Worm (Caenorhabditis elegans) whole organism, L4 larva: Measurements from ENCODE around the gene lab-2.

ENCODE experiments used
- D1046.2 ChIP-seq: fragments of 200-800 bp; sonication (Bioruptor generic); IDR thresholded peaks from 2 replicates; pipeline ENCODE4 v1.3.6; 2022; ENCODE audit warnings: missing genetic modification characterization, missing compliant biosample characterization
- F26F4.8 ChIP-seq: fragments of 200-800 bp; sonication (Bioruptor generic); conservative IDR thresholded peaks from 2 replicates; pipeline ENCODE4 v1.3.6; 2022; ENCODE audit warnings: missing genetic modification characterization, missing compliant biosample characterization
- F44E2.7 ChIP-seq: fragments of 200-800 bp; sonication (Bioruptor generic); IDR thresholded peaks from 2 replicates; pipeline ENCODE4 v2.1.2; 2022; ENCODE audit warnings: missing genetic modification characterization, missing compliant biosample characterization
- T26A8.4 ChIP-seq: fragments of 200-800 bp; sonication (Bioruptor generic); IDR thresholded peaks from 2 replicates; pipeline ENCODE4 v1.3.6; 2022; ENCODE audit warnings: missing genetic modification characterization, missing compliant biosample characterization
- Y105C5A.15 ChIP-seq: fragments of 200-800 bp; sonication (Bioruptor generic); IDR thresholded peaks from 2 replicates; pipeline ENCODE4 v1.3.6; 2022; ENCODE audit warnings: missing genetic modification characterization, missing compliant biosample characterization
- Y5F2A.4 ChIP-seq: fragments of 200-800 bp; sonication (Bioruptor generic); optimal IDR thresholded peaks from 2 replicates; lab custom pipeline; 2018; ENCODE audit warnings: mild to moderate bottlenecking, missing genetic modification characterization, missing compliant biosample characterization
- ZK337.2 ChIP-seq: fragments of 200-800 bp; sonication (Bioruptor generic); IDR thresholded peaks from 2 replicates; pipeline ENCODE4 v1.3.6; 2022; ENCODE audit warnings: missing genetic modification reagents, missing genetic modification characterization, missing compliant biosample characterization
- aha-1 ChIP-seq: fragments of 150-350 bp; peaks from one replicate; lab custom pipeline; 2014; ENCODE audit warnings: missing biosample characterization, missing genetic modification characterization
- aly-2 ChIP-seq: sonication (generic microtip); optimal IDR thresholded peaks from 2 replicates; lab custom pipeline; 2018; ENCODE audit warnings: missing biosample characterization, missing genetic modification characterization
- arid-1 ChIP-seq: fragments of 200-800 bp; sonication (Bioruptor generic); conservative IDR thresholded peaks from 2 replicates; pipeline ENCODE4 v1.3.6; 2022; ENCODE audit warnings: missing genetic modification reagents, missing genetic modification characterization, missing compliant biosample characterization
- attf-4 ChIP-seq: sonication (generic microtip); optimal IDR thresholded peaks from 3 replicates; lab custom pipeline; 2017; ENCODE audit warnings: missing biosample characterization, missing genetic modification characterization
- ceh-28 ChIP-seq: fragments of 150-350 bp; optimal IDR thresholded peaks from 2 replicates; lab custom pipeline; 2014; ENCODE audit warnings: missing biosample characterization, missing genetic modification reagents, missing genetic modification characterization
- ceh-62 ChIP-seq: sonication (generic microtip); optimal IDR thresholded peaks from 2 replicates; lab custom pipeline; 2017; ENCODE audit warnings: missing biosample characterization, missing genetic modification characterization
- daf-19 ChIP-seq: fragments of 200-800 bp; sonication (Bioruptor generic); conservative IDR thresholded peaks from 2 replicates; pipeline ENCODE4 v1.3.6; 2022; ENCODE audit warnings: missing genetic modification characterization, missing compliant biosample characterization
- daf-8 ChIP-seq: fragments of 200-800 bp; sonication (Bioruptor generic); IDR thresholded peaks from 2 replicates; pipeline ENCODE4 v1.3.6; 2022; ENCODE audit warnings: missing genetic modification characterization, missing compliant biosample characterization
- dmd-9 ChIP-seq: fragments of 200-800 bp; sonication (Bioruptor generic); IDR thresholded peaks from 2 replicates; pipeline ENCODE4 v1.3.6; 2022; ENCODE audit warnings: missing genetic modification reagents, missing genetic modification characterization, missing compliant biosample characterization
- dpl-1 ChIP-seq: fragments of 150-350 bp; optimal IDR thresholded peaks from 2 replicates; lab custom pipeline; 2014; ENCODE audit warnings: missing biosample characterization, missing genetic modification reagents, missing genetic modification characterization
- duxl-1 ChIP-seq: sonication (generic microtip); optimal IDR thresholded peaks from 2 replicates; lab custom pipeline; 2016; ENCODE audit warnings: mild to moderate bottlenecking, missing genetic modification characterization, moderate library complexity, missing compliant biosample characterization; ENCODE audit not compliant: poor library complexity
- dve-1 ChIP-seq: sonication (generic microtip); optimal IDR thresholded peaks from 2 replicates; lab custom pipeline; 2017; ENCODE audit warnings: antibody characterized with exemption, mild to moderate bottlenecking, missing genetic modification characterization, missing compliant biosample characterization; ENCODE audit not compliant: insufficient read depth
- egl-43 ChIP-seq: fragments of 200-800 bp; sonication (Bioruptor generic); IDR thresholded peaks from 2 replicates; pipeline ENCODE4 v1.3.6; 2022; ENCODE audit warnings: missing genetic modification reagents, missing genetic modification characterization, missing compliant biosample characterization
- fkh-10 ChIP-seq: fragments of 150-350 bp; optimal IDR thresholded peaks from 2 replicates; lab custom pipeline; 2014; ENCODE audit warnings: missing biosample characterization, missing genetic modification reagents, missing genetic modification characterization
- fos-1 ChIP-seq: fragments of 150-350 bp; optimal IDR thresholded peaks from 2 replicates; lab custom pipeline; 2014; ENCODE audit warnings: missing biosample characterization, missing genetic modification characterization
- hlh-11 ChIP-seq: fragments of 200-800 bp; sonication (Bioruptor generic); optimal IDR thresholded peaks from 2 replicates; lab custom pipeline; 2018; ENCODE audit warnings: mild to moderate bottlenecking, missing genetic modification characterization, missing compliant biosample characterization
- hlh-30 ChIP-seq: sonication (generic microtip); optimal IDR thresholded peaks from 2 replicates; lab custom pipeline; 2017; ENCODE audit warnings: antibody characterized with exemption, mild to moderate bottlenecking, missing genetic modification characterization, missing compliant biosample characterization; ENCODE audit not compliant: insufficient read depth
- hmg-1.1 ChIP-seq: fragments of 200-800 bp; sonication (Bioruptor generic); IDR thresholded peaks from 2 replicates; pipeline ENCODE4 v1.3.6; 2022; ENCODE audit warnings: missing genetic modification reagents, missing genetic modification characterization, missing compliant biosample characterization
- lim-7 ChIP-seq: fragments of 200-800 bp; sonication (Bioruptor generic); IDR thresholded peaks from 2 replicates; pipeline ENCODE4 v1.3.6; 2022; ENCODE audit warnings: missing genetic modification characterization, missing compliant biosample characterization
- lin-38 ChIP-seq: fragments of 200-800 bp; sonication (Bioruptor generic); IDR thresholded peaks from 2 replicates; pipeline ENCODE4 v1.3.6; 2022; ENCODE audit warnings: missing genetic modification reagents, missing genetic modification characterization, missing compliant biosample characterization
- lir-3 ChIP-seq: sonication (generic microtip); optimal IDR thresholded peaks from 2 replicates; lab custom pipeline; 2016; ENCODE audit warnings: mild to moderate bottlenecking, missing genetic modification characterization, missing compliant biosample characterization
- lsy-2 ChIP-seq, 2 experiments: fragments of 150-350 bp in 1 of 2; sonication (generic microtip) in 1 of 2; optimal IDR thresholded peaks; 2 replicates each; lab custom pipeline; 2014 to 2017; ENCODE audit warnings: missing biosample characterization in 2 of 2, missing genetic modification characterization in 2 of 2
- mdl-1 ChIP-seq, 2 experiments: fragments of 150-350 bp in 1 of 2; sonication (generic microtip) in 1 of 2; optimal IDR thresholded peaks; 2 replicates each; lab custom pipeline; 2014 to 2017; ENCODE audit warnings: missing biosample characterization in 2 of 2, missing genetic modification characterization in 2 of 2
- mdt-29 ChIP-seq: fragments of 200-800 bp; sonication (Bioruptor generic); IDR thresholded peaks from 2 replicates; pipeline ENCODE4 v1.3.6; 2022; ENCODE audit warnings: missing genetic modification reagents, missing genetic modification characterization, missing compliant biosample characterization
- mep-1 ChIP-seq: fragments of 150-350 bp; sonication (generic microtip); optimal IDR thresholded peaks from 3 replicates; lab custom pipeline; 2014; ENCODE audit warnings: missing biosample characterization, missing genetic modification characterization
- mes-2 ChIP-seq: sonication (generic microtip); optimal IDR thresholded peaks from 2 replicates; lab custom pipeline; 2016; ENCODE audit warnings: missing genotype, mild to moderate bottlenecking, missing genetic modification characterization, missing compliant biosample characterization; ENCODE audit not compliant: poor library complexity, severe bottlenecking
- mxl-2 ChIP-seq: fragments of 200-800 bp; sonication (Bioruptor generic); conservative IDR thresholded peaks from 2 replicates; pipeline ENCODE4 v1.3.6; 2022; ENCODE audit warnings: missing genetic modification reagents, missing genetic modification characterization, missing compliant biosample characterization
- mxl-3 ChIP-seq: fragments of 200-800 bp; sonication (Bioruptor generic); optimal IDR thresholded peaks from 2 replicates; lab custom pipeline; 2018; ENCODE audit warnings: mild to moderate bottlenecking, missing genetic modification characterization, missing compliant biosample characterization
- nhr-10 ChIP-seq: fragments of 150-350 bp; optimal IDR thresholded peaks from 2 replicates; lab custom pipeline; 2014; ENCODE audit warnings: missing biosample characterization, missing genetic modification characterization
- nhr-102 ChIP-seq: sonication (generic microtip); optimal IDR thresholded peaks from 2 replicates; lab custom pipeline; 2016; ENCODE audit warnings: mild to moderate bottlenecking, missing genetic modification characterization, moderate library complexity, missing compliant biosample characterization
- nhr-11 ChIP-seq: fragments of 150-350 bp; optimal IDR thresholded peaks from 2 replicates; lab custom pipeline; 2014; ENCODE audit warnings: missing biosample characterization, missing genetic modification characterization
- nhr-111 ChIP-seq: fragments of 200-800 bp; sonication (Bioruptor generic); optimal IDR thresholded peaks from 2 replicates; lab custom pipeline; 2018; ENCODE audit warnings: mild to moderate bottlenecking, missing genetic modification characterization, missing compliant biosample characterization
- nhr-237 ChIP-seq: sonication (generic microtip); optimal IDR thresholded peaks from 2 replicates; lab custom pipeline; 2017; ENCODE audit warnings: missing biosample characterization, missing genetic modification characterization
- nhr-42 ChIP-seq: fragments of 200-800 bp; sonication (Bioruptor generic); IDR thresholded peaks from 2 replicates; pipeline ENCODE4 v1.3.6; 2022; ENCODE audit warnings: missing genetic modification characterization, missing compliant biosample characterization
- nhr-6 ChIP-seq: fragments of 150-350 bp; optimal IDR thresholded peaks from 2 replicates; lab custom pipeline; 2014; ENCODE audit warnings: missing biosample characterization, missing genetic modification characterization
- pha-4 ChIP-seq, 2 experiments: fragments of 150-350 bp in 1 of 2; fragments of 200-800 bp in 1 of 2; sonication (Bioruptor generic) in 1 of 2; IDR thresholded peaks in 1 of 2; optimal IDR thresholded peaks in 1 of 2; 2 replicates each; pipeline versions ENCODE4 v1.3.6 to Lab custom; 2014 to 2022; ENCODE audit warnings: missing genetic modification characterization in 2 of 2, missing genetic modification reagents in 2 of 2, missing biosample characterization in 1 of 2, missing compliant biosample characterization in 1 of 2
- php-3 ChIP-seq: fragments of 200-800 bp; sonication (Bioruptor generic); IDR thresholded peaks from 2 replicates; pipeline ENCODE4 v1.3.6; 2022; ENCODE audit warnings: missing genetic modification reagents, missing genetic modification characterization, missing compliant biosample characterization
- rbr-2 ChIP-seq: sonication (generic microtip); optimal IDR thresholded peaks from 2 replicates; lab custom pipeline; 2016; ENCODE audit warnings: missing genotype, missing genetic modification characterization, missing compliant biosample characterization
- snpc-4 ChIP-seq: fragments of 150-350 bp; optimal IDR thresholded peaks from 2 replicates; lab custom pipeline; 2014; ENCODE audit warnings: missing biosample characterization, missing genetic modification characterization
- tag-97 ChIP-seq: fragments of 200-800 bp; sonication (Bioruptor generic); IDR thresholded peaks from 2 replicates; pipeline ENCODE4 v1.3.6; 2022; ENCODE audit warnings: missing genetic modification characterization, missing compliant biosample characterization
- tra-1 ChIP-seq: fragments of 200-800 bp; sonication (Bioruptor generic); IDR thresholded peaks from 2 replicates; pipeline ENCODE4 v1.3.6; 2022; ENCODE audit warnings: missing genetic modification reagents, missing genetic modification characterization, missing compliant biosample characterization
- unc-39 ChIP-seq: sonication (generic microtip); optimal IDR thresholded peaks from 2 replicates; lab custom pipeline; 2017; ENCODE audit warnings: missing biosample characterization, missing genetic modification characterization
- vab-7 ChIP-seq: fragments of 200-800 bp; sonication (Bioruptor generic); IDR thresholded peaks from 2 replicates; pipeline ENCODE4 v1.3.6; 2022; ENCODE audit warnings: missing genetic modification reagents, missing genetic modification characterization, missing compliant biosample characterization
- ztf-7 ChIP-seq: fragments of 150-350 bp; optimal IDR thresholded peaks from 2 replicates; lab custom pipeline; 2014; ENCODE audit warnings: missing biosample characterization, missing genetic modification characterization

lab-2 gene

DNA sequence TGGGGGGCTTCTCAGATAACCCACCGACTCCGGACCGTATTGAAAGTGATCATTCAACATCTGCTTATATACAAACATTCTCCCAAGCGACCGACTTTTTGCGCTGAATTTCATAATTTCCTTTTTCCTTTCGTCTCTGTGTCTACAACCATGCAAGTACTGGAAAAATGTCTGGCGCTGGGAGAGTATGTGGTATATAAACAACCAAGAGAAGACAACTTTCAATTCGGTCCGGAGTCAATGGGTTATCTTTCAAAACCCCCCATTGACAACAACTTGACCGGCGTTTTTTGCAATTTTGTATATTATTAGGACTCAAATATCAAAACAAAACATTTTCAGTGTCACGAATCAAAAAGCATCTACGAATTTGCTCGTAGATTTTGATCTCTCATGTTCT, 50.9 kb downstream of the lab-2 start (continued):
- peak; percentile 33; the same call in 1 of the 2 replicates for TF ChIP-seq ZK337.2 (GFP tag; lab: Robert Waterston, UW)
- TF ChIP-seq nhr-237 (tag; lab: Kevin White, UChicago), result no peak
- no peak for TF ChIP-seq pha-4 (GFP tag; IDR thresholded peaks at IDR 0.05; lab: Robert Waterston, UW)
- no peak for TF ChIP-seq pha-4 (tag; optimal IDR thresholded peaks at IDR 0.05; lab: Kevin White, UChicago)
- TF ChIP-seq mdl-1 (tag; optimal IDR thresholded peaks at IDR 0.05; lab: Kevin White, UChicago), result peak in 1 of 2 experiments; percentile 25
- TF ChIP-seq daf-19 (GFP tag; lab: Robert Waterston, UW), result 0 out of 2 replicates have a peak, but pooled peaks have one; percentile 48
- TF ChIP-seq lim-7 (GFP tag; lab: Robert Waterston, UW), result peak; percentile 62
- peak; percentile 60 for TF ChIP-seq hlh-30 (tag; lab: Kevin White, UChicago)
- no peak; the same call in 1 of the 2 replicates for TF ChIP-seq egl-43 (GFP tag; lab: Robert Waterston, UW)
- peak; percentile 75 for TF ChIP-seq hmg-1.1 (GFP tag; lab: Robert Waterston, UW)
- peak; percentile 6 for TF ChIP-seq fkh-10 (GFP tag; lab: Kevin White, UChicago)
- TF ChIP-seq daf-8, result no peak
- TF ChIP-seq hlh-11 (tag; lab: Kevin White, UChicago), result peak; percentile 61
- TF ChIP-seq lin-38 (GFP tag; lab: Robert Waterston, UW), result peak; percentile 84
- peak; percentile 59 for TF ChIP-seq mes-2 (tag; lab: Kevin White, UChicago)
- TF ChIP-seq arid-1 (GFP tag; lab: Robert Waterston, UW), result no peak
- TF ChIP-seq duxl-1 (tag; lab: Kevin White, UChicago), result peak; percentile 72
- TF ChIP-seq tra-1 (GFP tag; lab: Robert Waterston, UW), result peak; percentile 79; the same call in 1 of the 2 replicates
- peak; percentile 66 for TF ChIP-seq rbr-2
- no peak for TF ChIP-seq mxl-2 (GFP tag; lab: Robert Waterston, UW)
- no peak for TF ChIP-seq mdt-29 (GFP tag; lab: Robert Waterston, UW)
- no peak for TF ChIP-seq Y105C5A.15 (GFP tag; lab: Robert Waterston, UW)
- no peak for TF ChIP-seq ceh-62 (tag; lab: Kevin White, UChicago)
- TF ChIP-seq mxl-3, result peak; percentile 16
- TF ChIP-seq dve-1 (tag; lab: Kevin White, UChicago), result peak; percentile 96
- TF ChIP-seq D1046.2 (GFP tag; lab: Robert Waterston, UW), result peak; percentile 45; the same call in 1 of the 2 replicates
- TF ChIP-seq fos-1, result no peak
- peak; percentile 4 for TF ChIP-seq lir-3 (tag; lab: Kevin White, UChicago)
- peak; percentile 76 for TF ChIP-seq dpl-1 (GFP tag; lab: Kevin White, UChicago)
- peak; percentile 96 for TF ChIP-seq snpc-4
- TF ChIP-seq mep-1 (tag; lab: Kevin White, UChicago), result peak; percentile 83
- TF ChIP-seq dmd-9 (GFP tag; lab: Robert Waterston, UW), result peak; percentile 67; the same call in 1 of the 2 replicates
- TF ChIP-seq nhr-42, result peak; percentile 81
- TF ChIP-seq nhr-102 (tag; lab: Kevin White, UChicago), result peak; percentile 83
- no peak for TF ChIP-seq unc-39 (tag; lab: Kevin White, UChicago)
- TF ChIP-seq vab-7 (GFP tag; lab: Robert Waterston, UW), result peak; percentile 63
- peak; percentile 89 for TF ChIP-seq ztf-7 (tag; lab: Kevin White, UChicago)
- peak; percentile 70 for TF ChIP-seq php-3 (GFP tag; lab: Robert Waterston, UW)
- peak; percentile 63 for TF ChIP-seq Y5F2A.4 (GFP tag; lab: Kevin White, UChicago)
- no peak for TF ChIP-seq aly-2
- no peak for TF ChIP-seq attf-4 (tag; lab: Kevin White, UChicago)
- TF ChIP-seq lsy-2 (tag; optimal IDR thresholded peaks at IDR 0.05; lab: Kevin White, UChicago), result peak in 1 of 2 experiments; percentile 89
- TF ChIP-seq tag-97, result no peak
- peak; percentile 72 for TF ChIP-seq nhr-11
- no peak for TF ChIP-seq F44E2.7 (GFP tag; lab: Robert Waterston, UW)
- TF ChIP-seq nhr-6 (tag; lab: Kevin White, UChicago), result no peak
- no peak for TF ChIP-seq nhr-10 (tag; lab: Kevin White, UChicago)
- peak; percentile 87 for TF ChIP-seq T26A8.4 (GFP tag; lab: Robert Waterston, UW)
- no peak for TF ChIP-seq ceh-28 (tag; lab: Kevin White, UChicago)
- TF ChIP-seq aha-1 (tag; lab: Kevin White, UChicago), result peak; percentile 52
- no peak for TF ChIP-seq nhr-111 (GFP tag; lab: Kevin White, UChicago)
- TF ChIP-seq F26F4.8 (GFP tag; lab: Robert Waterston, UW), result 0 out of 2 replicates have a peak, but pooled peaks have one; percentile 42
